Worm (Caenorhabditis elegans): ENCODE results near the gene T04C12.33.

ce11 chrV:11041499-11041898, 10.5 kb upstream of the T04C12.33 start, which contains the start of gene C45B11.5:
- TF ChIP-seq blmp-1 (tag; optimal IDR thresholded peaks at IDR 0.05) (no peak), hlh-1 (tag; optimal IDR thresholded peaks at IDR 0.05) (no peak), elt-1 (tag; optimal IDR thresholded peaks at IDR 0.05; ENCODE audit: borderline replicate concordance, insufficient read depth) (no peak), flh-1 (GFP tag; optimal IDR thresholded peaks at IDR 0.05) (no peak), unc-39 (tag; optimal IDR thresholded peaks at IDR 0.05) (no peak), lsy-2 (tag; optimal IDR thresholded peaks at IDR 0.05) (no peak)

All from whole organism, mixed stage, embryonic.